Fruit fly (Drosophila melanogaster): ENCODE results near the gene PKD.

Gene PKD

DNA sequence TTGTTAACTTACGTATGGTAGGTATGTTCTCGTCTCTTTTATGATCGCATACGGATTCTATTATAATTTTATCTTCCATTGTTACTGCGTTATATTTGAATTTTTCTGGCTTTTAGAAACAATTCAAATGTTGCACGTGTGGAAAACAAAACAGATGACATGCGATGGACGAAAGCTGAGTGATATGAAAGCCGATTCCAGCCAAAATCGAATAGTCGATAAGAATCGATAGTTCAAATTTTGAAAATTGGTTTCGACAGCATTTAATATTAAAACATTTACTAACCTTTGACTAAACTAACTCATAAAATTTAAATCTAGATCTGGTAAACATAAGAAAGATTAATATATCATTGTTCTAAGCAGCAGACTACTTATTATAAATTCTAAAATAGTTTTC lies 12.6 kb downstream of the PKD start, which contains the start of gene Polr1E (continued):
- peak; percentile 66 to 96 for TF ChIP-seq crp (GFP tag; optimal IDR thresholded peaks at IDR 0.05)
- peak; percentile 46 for TF ChIP-seq CG4617 (GFP tag; optimal IDR thresholded peaks at IDR 0.05; ENCODE audit: borderline replicate concordance)
- TF ChIP-seq CG16813 (GFP tag; IDR thresholded peaks at IDR 0.05; ENCODE audit: partially characterized antibody), result peak; percentile 56; the same call in 2 of the 3 replicates
- TF ChIP-seq unc-4 (GFP tag; IDR thresholded peaks at IDR 0.05; ENCODE audit: partially characterized antibody), result peak; percentile 62
- TF ChIP-seq ssp (GFP tag; IDR thresholded peaks at IDR 0.05), result no peak
- no peak for TF ChIP-seq ATbp (GFP tag; optimal IDR thresholded peaks at IDR 0.05)
- TF ChIP-seq nmo (GFP tag; optimal IDR thresholded peaks at IDR 0.05), result peak; percentile 39
- no peak for TF ChIP-seq kay (GFP tag; optimal IDR thresholded peaks at IDR 0.05)
- TF ChIP-seq CG5953 (GFP tag; IDR thresholded peaks at IDR 0.05), result no peak
- TF ChIP-seq CG10959 (GFP tag; IDR thresholded peaks at IDR 0.05), result no peak
- TF ChIP-seq Poxn (GFP tag; IDR thresholded peaks at IDR 0.05), result no peak
- peak; percentile 60 for TF ChIP-seq Med (GFP tag)
- peak; percentile 38 for TF ChIP-seq Nf-YC (tag; optimal IDR thresholded peaks at IDR 0.05)
- TF ChIP-seq CG2129 (GFP tag; IDR thresholded peaks at IDR 0.05; ENCODE audit: partially characterized antibody), result peak; percentile 20; the same call in 1 of the 2 replicates
- no peak for TF ChIP-seq CG8281 (tag; optimal IDR thresholded peaks at IDR 0.05)
- TF ChIP-seq CG4854 (GFP tag; optimal IDR thresholded peaks at IDR 0.05), result no peak
- no peak for TF ChIP-seq chinmo (GFP tag; IDR thresholded peaks at IDR 0.05; ENCODE audit: partially characterized antibody)
- peak; percentile 64 for TF ChIP-seq Scr (GFP tag; IDR thresholded peaks at IDR 0.05; ENCODE audit: partially characterized antibody)
- TF ChIP-seq CG12659 (GFP tag; optimal IDR thresholded peaks at IDR 0.05), result peak; percentile 64
- no peak for TF ChIP-seq CG17568 (GFP tag; optimal IDR thresholded peaks at IDR 0.05)
- TF ChIP-seq Doc3 (GFP tag; IDR thresholded peaks at IDR 0.05; ENCODE audit: partially characterized antibody), result peak; percentile 58; the same call in 2 of the 3 replicates
- TF ChIP-seq tap (tag; optimal IDR thresholded peaks at IDR 0.05), result no peak
- no peak for TF ChIP-seq gem (tag; optimal IDR thresholded peaks at IDR 0.05)
- peak; percentile 33; the same call in 1 of the 3 replicates for TF ChIP-seq row (GFP tag; IDR thresholded peaks at IDR 0.05)
- TF ChIP-seq Myb (GFP tag; optimal IDR thresholded peaks at IDR 0.05), result peak; percentile 91
- peak; percentile 24 for TF ChIP-seq CG33213 (GFP tag; optimal IDR thresholded peaks at IDR 0.05)
- TF ChIP-seq CG3995 (GFP tag; optimal IDR thresholded peaks at IDR 0.05), result no peak
- TF ChIP-seq ase (GFP tag; IDR thresholded peaks at IDR 0.05), result no peak
- TF ChIP-seq Hand (GFP tag; optimal IDR thresholded peaks at IDR 0.05), result no peak
- peak; percentile 26 for TF ChIP-seq phol (tag; optimal IDR thresholded peaks at IDR 0.05)
- peak; percentile 44 for TF ChIP-seq CG10267 (tag; optimal IDR thresholded peaks at IDR 0.05)
- peak; percentile 99 for TF ChIP-seq Dref (GFP tag; IDR thresholded peaks at IDR 0.05)
- peak; percentile 19 for TF ChIP-seq ems (GFP tag; optimal IDR thresholded peaks at IDR 0.05)
- TF ChIP-seq CG11504 (tag; optimal IDR thresholded peaks at IDR 0.05), result peak; percentile 70
- no peak for TF ChIP-seq sr (GFP tag; IDR thresholded peaks at IDR 0.05)
- TF ChIP-seq CG14860 (GFP tag; IDR thresholded peaks at IDR 0.05; ENCODE audit: partially characterized antibody), result peak; percentile 62; the same call in 2 of the 3 replicates
- TF ChIP-seq CG3281 (GFP tag; optimal IDR thresholded peaks at IDR 0.05), result no peak

DNA sequence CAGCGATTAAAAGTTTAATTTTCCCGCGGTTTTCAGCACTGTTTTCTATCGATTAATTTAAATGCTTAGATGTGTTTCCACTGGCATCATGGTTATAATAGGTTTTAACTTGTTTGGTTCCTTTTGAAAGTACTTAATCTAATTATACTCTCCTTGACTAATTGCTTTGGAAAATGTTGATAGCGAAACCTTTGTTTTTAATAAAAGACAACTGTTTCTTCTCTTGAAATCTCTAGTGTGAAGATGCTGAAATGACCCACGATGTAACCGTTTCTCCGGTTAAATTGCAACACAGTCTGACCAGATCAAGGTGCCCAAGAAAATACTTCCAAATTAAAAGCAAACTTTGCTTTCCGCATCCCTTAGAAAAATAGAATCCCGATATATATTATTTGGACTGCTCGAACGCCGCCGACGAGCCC lies 15.3 kb downstream of the PKD start, which contains the start of gene Dlc90F:
Dlc90F (plus strand) TSS at position 330 of the 422 bp plus-strand sequence.
- TF ChIP-seq so (GFP tag; IDR thresholded peaks at IDR 0.05), result no peak
- no peak for TF ChIP-seq nerfin-1 (tag; optimal IDR thresholded peaks at IDR 0.05)
- TF ChIP-seq CG18764 (GFP tag; optimal IDR thresholded peaks at IDR 0.05), result peak; percentile 38
- no peak for TF ChIP-seq CG6791 (GFP tag; IDR thresholded peaks at IDR 0.05; ENCODE audit: partially characterized antibody)
- peak; percentile 92 for TF ChIP-seq slbo (GFP tag; IDR thresholded peaks at IDR 0.05)
- TF ChIP-seq ems (GFP tag; optimal IDR thresholded peaks at IDR 0.05), result no peak
- peak; percentile 49 for TF ChIP-seq disco-r (GFP tag; optimal IDR thresholded peaks at IDR 0.05)
- peak; percentile 81 for TF ChIP-seq chn (GFP tag; optimal IDR thresholded peaks at IDR 0.05)
- TF ChIP-seq ab (GFP tag; optimal IDR thresholded peaks at IDR 0.05), result no peak
- TF ChIP-seq wor (GFP tag; IDR thresholded peaks at IDR 0.05), result peak; percentile 46; the same call in 1 of the 2 replicates
- peak; percentile 53; the same call in 1 of the 2 replicates for TF ChIP-seq Lim3 (GFP tag; IDR thresholded peaks at IDR 0.05)
- TF ChIP-seq her (GFP tag; optimal IDR thresholded peaks at IDR 0.05), result peak; percentile 54
- TF ChIP-seq lab (GFP tag; optimal IDR thresholded peaks at IDR 0.05), result peak; percentile 67
- TF ChIP-seq Drgx (GFP tag; IDR thresholded peaks at IDR 0.05), result peak; percentile 68
- peak; percentile 64 for TF ChIP-seq emc (GFP tag; optimal IDR thresholded peaks at IDR 0.05)
